Fruit fly (Drosophila melanogaster) whole organism, embryonic: ENCODE measurements around the gene dpr20.
A peak's percentile ranks its signal among the peaks of the same experiment; 100 is the strongest.

Experiments
- Asciz ChIP-seq: fragments of 200-800 bp; sonication (Bioruptor generic); optimal IDR thresholded peaks from 2 replicates; lab custom pipeline; 2017; ENCODE audit warnings: missing biosample characterization, mild to moderate bottlenecking, missing genetic modification characterization, missing genetic modification reagents
- C15 ChIP-seq: fragments of 200-800 bp; sonication (Bioruptor generic); IDR thresholded peaks from 3 replicates; pipeline ENCODE4 v1.3.6; 2022; ENCODE audit warnings: missing biosample characterization, missing genetic modification characterization
- CG10321 ChIP-seq: fragments of 200-800 bp; sonication (Bioruptor generic); IDR thresholded peaks from 2 replicates; pipeline ENCODE4 v1.3.6; 2022; ENCODE audit warnings: missing biosample characterization, missing genetic modification characterization
- CG18599 ChIP-seq: fragments of 200-800 bp; sonication (Bioruptor generic); optimal IDR thresholded peaks from 3 replicates; lab custom pipeline; 2017; ENCODE audit warnings: missing biosample characterization, missing genetic modification characterization, mild to moderate bottlenecking, moderate library complexity, missing genetic modification reagents
- CG30020 ChIP-seq: fragments of 200-800 bp; optimal IDR thresholded peaks from 2 replicates; lab custom pipeline; 2019; ENCODE audit warnings: missing biosample characterization, mild to moderate bottlenecking, missing genetic modification characterization, moderate library complexity
- CG34376 ChIP-seq: fragments of 200-800 bp; sonication (Bioruptor generic); optimal IDR thresholded peaks from 2 replicates; lab custom pipeline; 2018; ENCODE audit warnings: missing biosample characterization, mild to moderate bottlenecking, missing genetic modification characterization
- CG34422 ChIP-seq: fragments of 200-800 bp; sonication (Bioruptor generic); IDR thresholded peaks from 3 replicates; pipeline ENCODE4 v1.3.6; 2022; ENCODE audit warnings: missing biosample characterization, missing genetic modification characterization
- CG3726 ChIP-seq: fragments of 200-800 bp; sonication (Bioruptor generic); IDR thresholded peaks from 3 replicates; pipeline ENCODE4, ENCODE4 v1.3.6; 2022; ENCODE audit warnings: missing biosample characterization, missing genetic modification characterization
- CG7372 ChIP-seq: fragments of 200-800 bp; sonication (Bioruptor generic); IDR thresholded peaks from 2 replicates; pipeline ENCODE4 v1.3.6; 2022; ENCODE audit warnings: missing biosample characterization, missing genetic modification characterization
- CG7786 ChIP-seq: fragments of 200-800 bp; sonication (Bioruptor generic); optimal IDR thresholded peaks from 2 replicates; lab custom pipeline; 2016; ENCODE audit warnings: missing biosample characterization, missing genetic modification characterization
- CG8281 ChIP-seq: fragments of 200-800 bp; sonication (Bioruptor generic); optimal IDR thresholded peaks from 2 replicates; lab custom pipeline; 2018; ENCODE audit warnings: missing biosample characterization, mild to moderate bottlenecking, missing genetic modification characterization, moderate library complexity
- CHES-1-like ChIP-seq: fragments of 200-800 bp; sonication (Bioruptor generic); optimal IDR thresholded peaks from 2 replicates; lab custom pipeline; 2016; ENCODE audit warnings: missing biosample characterization, missing genetic modification characterization
- D19A ChIP-seq: fragments of 200-800 bp; optimal IDR thresholded peaks from 3 replicates; lab custom pipeline; 2019; ENCODE audit warnings: missing biosample characterization, mild to moderate bottlenecking, missing genetic modification characterization, moderate library complexity
- Dbx ChIP-seq: fragments of 200-800 bp; sonication (Bioruptor generic); IDR thresholded peaks from 3 replicates; pipeline ENCODE4 v1.3.6; 2022; ENCODE audit warnings: missing biosample characterization, missing genetic modification characterization
- Dref ChIP-seq: fragments of 200-800 bp; sonication (Bioruptor generic); IDR thresholded peaks from 2 replicates; pipeline ENCODE4 v1.3.6; 2022; ENCODE audit warnings: missing biosample characterization, missing genetic modification characterization
- Ets65A ChIP-seq: fragments of 200-800 bp; sonication (Bioruptor generic); peaks from one replicate; lab custom pipeline; 2016; ENCODE audit warnings: missing biosample characterization, missing genetic modification characterization
- GATAe ChIP-seq: fragments of 200-800 bp; sonication (Bioruptor generic); conservative IDR thresholded peaks from 2 replicates; pipeline ENCODE4 v1.3.6; 2022; ENCODE audit warnings: missing biosample characterization, missing genetic modification characterization
- Gsc ChIP-seq: fragments of 200-800 bp; sonication (Bioruptor generic); IDR thresholded peaks from 2 replicates; pipeline ENCODE4 v1.3.6; 2022; ENCODE audit warnings: missing biosample characterization, missing genetic modification characterization
- HLH3B ChIP-seq: fragments of 200-800 bp; sonication (Bioruptor generic); IDR thresholded peaks from 2 replicates; pipeline ENCODE4 v1.3.6; 2022; ENCODE audit warnings: missing biosample characterization, missing genetic modification characterization
- HLH54F ChIP-seq: fragments of 200-800 bp; sonication (Bioruptor generic); optimal IDR thresholded peaks from 3 replicates; lab custom pipeline; 2016; ENCODE audit warnings: missing biosample characterization, missing genetic modification characterization
- Hey ChIP-seq: fragments of 200-800 bp; sonication (Bioruptor generic); optimal IDR thresholded peaks from 3 replicates; lab custom pipeline; 2018; ENCODE audit warnings: missing biosample characterization, mild to moderate bottlenecking, missing genetic modification characterization
- HmgD ChIP-seq: fragments of 200-800 bp; sonication (Bioruptor generic); optimal IDR thresholded peaks from 3 replicates; lab custom pipeline; 2016; ENCODE audit warnings: missing biosample characterization, missing genetic modification characterization
- Hmr ChIP-seq: fragments of 200-800 bp; sonication (Bioruptor generic); optimal IDR thresholded peaks from 3 replicates; lab custom pipeline; 2017; ENCODE audit warnings: mild to moderate bottlenecking, missing biosample characterization, missing genetic modification reagents, missing genetic modification characterization
- Max ChIP-seq: fragments of 200-800 bp; sonication (Bioruptor generic); optimal IDR thresholded peaks from 2 replicates; lab custom pipeline; 2016; ENCODE audit warnings: missing biosample characterization, mild to moderate bottlenecking, missing genetic modification characterization
- Med ChIP-seq: fragments of 200-800 bp; sonication (Bioruptor generic); peaks from one replicate; lab custom pipeline; 2016; ENCODE audit warnings: missing biosample characterization, missing genetic modification characterization, mild to moderate bottlenecking, inconsistent platforms, moderate library complexity
- NK7.1 ChIP-seq: fragments of 200-800 bp; sonication (Bioruptor generic); optimal IDR thresholded peaks from 3 replicates; lab custom pipeline; 2016; ENCODE audit warnings: missing biosample characterization, missing genetic modification characterization
- Six4 ChIP-seq: fragments of 200-800 bp; sonication (Bioruptor generic); optimal IDR thresholded peaks from 2 replicates; lab custom pipeline; 2016; ENCODE audit warnings: missing biosample characterization, missing genetic modification characterization
- TFAM ChIP-seq: fragments of 200-800 bp; sonication (Bioruptor generic); optimal IDR thresholded peaks from 2 replicates; lab custom pipeline; 2017; ENCODE audit warnings: missing biosample characterization, missing genetic modification characterization, inconsistent platforms
- bowl ChIP-seq: fragments of 200-800 bp; sonication (Bioruptor generic); IDR thresholded peaks from 2 replicates; pipeline ENCODE4 v1.3.6; 2022; ENCODE audit warnings: missing biosample characterization, missing genetic modification characterization
- cas ChIP-seq: fragments of 200-800 bp; sonication (Bioruptor generic); IDR thresholded peaks from 2 replicates; pipeline ENCODE4 v1.3.6; 2022; ENCODE audit warnings: missing biosample characterization, missing genetic modification characterization
- chm ChIP-seq: fragments of 200-800 bp; sonication (Bioruptor generic); IDR thresholded peaks from 2 replicates; pipeline ENCODE4 v1.3.6; 2022; ENCODE audit warnings: missing biosample characterization, missing genetic modification characterization
- fd96Cb ChIP-seq: fragments of 200-800 bp; sonication (Bioruptor generic); optimal IDR thresholded peaks from 2 replicates; lab custom pipeline; 2018; ENCODE audit warnings: missing biosample characterization, mild to moderate bottlenecking, missing genetic modification characterization, moderate library complexity
- grn ChIP-seq: fragments of 200-800 bp; sonication (Bioruptor generic); optimal IDR thresholded peaks from 3 replicates; lab custom pipeline; 2017; ENCODE audit warnings: missing biosample characterization, missing genetic modification characterization
- gt ChIP-seq: fragments of 200-800 bp; sonication (Bioruptor generic); IDR thresholded peaks from 2 replicates; pipeline ENCODE4 v1.3.6; 2022; ENCODE audit warnings: missing biosample characterization, missing genetic modification characterization
- kah ChIP-seq: fragments of 200-800 bp; sonication (Bioruptor generic); optimal IDR thresholded peaks from 2 replicates; lab custom pipeline; 2018; ENCODE audit warnings: missing biosample characterization, mild to moderate bottlenecking, missing genetic modification characterization
- klu ChIP-seq: fragments of 200-800 bp; sonication (Bioruptor generic); IDR thresholded peaks from 2 replicates; pipeline ENCODE4 v1.3.6; 2022; ENCODE audit warnings: missing biosample characterization, missing genetic modification characterization
- lab ChIP-seq: fragments of 200-800 bp; sonication (Bioruptor generic); optimal IDR thresholded peaks from 3 replicates; lab custom pipeline; 2017; ENCODE audit warnings: missing biosample characterization, missing genetic modification characterization, mild to moderate bottlenecking, moderate library complexity, missing genetic modification reagents
- mirr ChIP-seq: fragments of 200-800 bp; sonication (Bioruptor generic); optimal IDR thresholded peaks from 3 replicates; lab custom pipeline; 2018; ENCODE audit warnings: missing biosample characterization, mild to moderate bottlenecking, missing genetic modification characterization
- mld ChIP-seq: fragments of 200-800 bp; sonication (Bioruptor generic); IDR thresholded peaks from 3 replicates; pipeline ENCODE4 v1.3.6; 2022; ENCODE audit warnings: missing biosample characterization, missing genetic modification characterization; ENCODE audit not compliant: partially characterized antibody
- nau ChIP-seq: fragments of 200-800 bp; sonication (Bioruptor generic); optimal IDR thresholded peaks from 3 replicates; lab custom pipeline; 2017; ENCODE audit warnings: missing biosample characterization, mild to moderate bottlenecking, missing genetic modification characterization, missing genetic modification reagents
- prd ChIP-seq, 3 experiments: fragments of >200 bp in 2 of 3; fragments of 200-800 bp in 1 of 3; sonication (Bioruptor generic) in 1 of 3; optimal IDR thresholded peaks in 2 of 3; IDR thresholded peaks in 1 of 3; 2 replicates in 2 of 3; 3 replicates in 1 of 3; pipeline versions ENCODE4 v1.3.6 to Lab custom; 2017 to 2022; ENCODE audit warnings: missing biosample characterization in 1 of 3, missing genetic modification characterization in 1 of 3
- psq ChIP-seq: fragments of 200-800 bp; sonication (Bioruptor generic); optimal IDR thresholded peaks from 2 replicates; lab custom pipeline; 2017; ENCODE audit warnings: missing biosample characterization, missing genetic modification characterization
- pum ChIP-seq: fragments of 200-800 bp; sonication (Bioruptor generic); optimal IDR thresholded peaks from 2 replicates; lab custom pipeline; 2016; ENCODE audit warnings: missing biosample characterization, missing genetic modification characterization
- schlank ChIP-seq: fragments of 200-800 bp; sonication (Bioruptor generic); optimal IDR thresholded peaks from 2 replicates; lab custom pipeline; 2018; ENCODE audit warnings: missing biosample characterization, mild to moderate bottlenecking, missing genetic modification characterization
- slou ChIP-seq: fragments of 200-800 bp; sonication (Bioruptor generic); optimal IDR thresholded peaks from 3 replicates; lab custom pipeline; 2016; ENCODE audit warnings: missing biosample characterization, missing genetic modification characterization
- slp2 ChIP-seq: fragments of 200-800 bp; sonication (Bioruptor generic); optimal IDR thresholded peaks from 2 replicates; lab custom pipeline; 2016; ENCODE audit warnings: missing biosample characterization, missing genetic modification characterization
- sr ChIP-seq: fragments of 200-800 bp; sonication (Bioruptor generic); IDR thresholded peaks from 3 replicates; pipeline ENCODE4 v1.3.6; 2022; ENCODE audit warnings: missing biosample characterization, missing genetic modification characterization
- tin ChIP-seq: fragments of 200-800 bp; sonication (Bioruptor generic); optimal IDR thresholded peaks from 3 replicates; lab custom pipeline; 2016; ENCODE audit warnings: missing biosample characterization, missing genetic modification characterization
- tup ChIP-seq: fragments of 200-800 bp; sonication (Bioruptor generic); optimal IDR thresholded peaks from 2 replicates; lab custom pipeline; 2016; ENCODE audit warnings: missing biosample characterization, mild to moderate bottlenecking, missing genetic modification characterization, moderate library complexity
- tx ChIP-seq: fragments of 200-800 bp; sonication (Bioruptor generic); optimal IDR thresholded peaks from 2 replicates; lab custom pipeline; 2016; ENCODE audit warnings: missing biosample characterization, missing genetic modification characterization
- vnd ChIP-seq: fragments of 200-800 bp; sonication (Bioruptor generic); IDR thresholded peaks from 3 replicates; pipeline ENCODE4 v1.3.6; 2022; ENCODE audit warnings: missing biosample characterization, missing genetic modification characterization; ENCODE audit not compliant: partially characterized antibody
- wek ChIP-seq: fragments of 200-800 bp; sonication (Bioruptor generic); optimal IDR thresholded peaks from 3 replicates; lab custom pipeline; 2018; ENCODE audit warnings: missing biosample characterization, mild to moderate bottlenecking, missing genetic modification characterization, moderate library complexity
- z ChIP-seq: fragments of 200-800 bp; sonication (Bioruptor generic); IDR thresholded peaks from 3 replicates; pipeline ENCODE4 v1.3.6; 2022; ENCODE audit warnings: missing biosample characterization, missing genetic modification characterization
- zen2 ChIP-seq: fragments of 200-800 bp; sonication (Bioruptor generic); IDR thresholded peaks from 3 replicates; pipeline ENCODE4 v1.3.6; 2022; ENCODE audit warnings: missing biosample characterization, missing genetic modification characterization; ENCODE audit not compliant: partially characterized antibody

dpr20 gene

dm6 chr3L:876656-877055 lies 19.6 kb upstream of the dpr20 start (continued):
- TF ChIP-seq vnd (peak; percentile 55; the same call in 2 of the 3 replicates), CG18599 (GFP tag; lab: Kevin White, UChicago) (peak; percentile 25), CG3726 (GFP tag; lab: Robert Waterston, UW) (no peak), prd (optimal IDR thresholded peaks at IDR 0.05; lab: Kevin White, UChicago) (no peak), prd (GFP tag; IDR thresholded peaks at IDR 0.05; lab: Robert Waterston, UW) (no peak), zen2 (no peak), klu (GFP tag; lab: Robert Waterston, UW) (no peak), GATAe (GFP tag; lab: Robert Waterston, UW) (peak; percentile 46; the same call in 1 of the 2 replicates), fd96Cb (tag; lab: Kevin White, UChicago) (no peak), tup (GFP tag; lab: Kevin White, UChicago) (no peak), grn (GFP tag; lab: Kevin White, UChicago) (peak; percentile 13), TFAM (GFP tag; lab: Kevin White, UChicago) (no peak), sr (GFP tag; lab: Robert Waterston, UW) (no peak), CG30020 (tag; lab: Kevin White, UChicago) (no peak), Dref (no peak), HLH54F (no peak), Hmr (GFP tag; lab: Kevin White, UChicago) (no peak), CG34376 (GFP tag; lab: Kevin White, UChicago) (peak; percentile 85), CG34422 (no peak), C15 (GFP tag; lab: Robert Waterston, UW) (no peak), tx (GFP tag; lab: Kevin White, UChicago) (no peak), Med (no peak), slou (no peak), Max (no peak), CG8281 (no peak), Gsc (GFP tag; lab: Robert Waterston, UW) (no peak), Six4 (no peak), mirr (GFP tag; lab: Kevin White, UChicago) (peak; percentile 83), cas (GFP tag; lab: Robert Waterston, UW) (no peak), schlank (tag; lab: Kevin White, UChicago) (no peak), Hey (tag; lab: Kevin White, UChicago) (peak; percentile 4), mld (no peak), D19A (no peak), lab (GFP tag; lab: Kevin White, UChicago) (peak; percentile 62), Asciz (GFP tag; lab: Kevin White, UChicago) (peak; percentile 8)

- no peak for TF ChIP-seq CHES-1-like (GFP tag; lab: Kevin White, UChicago)
- TF ChIP-seq nau (GFP tag; lab: Kevin White, UChicago): no peak
- peak; percentile 88 for TF ChIP-seq Ets65A (GFP tag; lab: Kevin White, UChicago)
- no peak for TF ChIP-seq CG7372
- TF ChIP-seq wek (GFP tag; lab: Kevin White, UChicago): peak; percentile 69
- no peak for TF ChIP-seq HmgD (GFP tag; lab: Kevin White, UChicago)
- no peak for TF ChIP-seq tin (GFP tag; lab: Kevin White, UChicago)
- TF ChIP-seq bowl: no peak
- TF ChIP-seq z (GFP tag; lab: Robert Waterston, UW): 0 out of 3 replicates have a peak, but pooled peaks have one; percentile 48
- no peak for TF ChIP-seq kah (GFP tag; lab: Kevin White, UChicago)
- no peak for TF ChIP-seq CG7786 (GFP tag; lab: Kevin White, UChicago)
- TF ChIP-seq CG10321 (GFP tag; lab: Robert Waterston, UW): no peak
- TF ChIP-seq NK7.1 (GFP tag; lab: Kevin White, UChicago): no peak
- TF ChIP-seq HLH3B (GFP tag; lab: Robert Waterston, UW): peak; percentile 5; the same call in 1 of the 2 replicates
- TF ChIP-seq gt (GFP tag; lab: Robert Waterston, UW): no peak
- TF ChIP-seq psq: no peak
- no peak for TF ChIP-seq chm
- TF ChIP-seq Dbx: no peak
- no peak for TF ChIP-seq slp2
- no peak for TF ChIP-seq pum
Observed at dm6 chr3L:876087-876486, 19.0 kb upstream of the dpr20 start.
